Worm (Caenorhabditis elegans): ENCODE data around the gene K04D7.6.

Gene K04D7.6

ce11 chrIV:10164086-10164485 is 42.0 kb downstream of the K04D7.6 start:
- TF ChIP-seq nhr-77 (tag; optimal IDR thresholded peaks at IDR 0.05) (no peak), C34B4.2 (tag; optimal IDR thresholded peaks at IDR 0.05) (no peak), mef-2 (tag; optimal IDR thresholded peaks at IDR 0.05) (no peak), swsn-7 (tag; optimal IDR thresholded peaks at IDR 0.05) (no peak), hlh-17 (GFP tag; optimal IDR thresholded peaks at IDR 0.05; ENCODE audit: borderline replicate concordance) (no peak), nhr-19 (GFP tag; conservative IDR thresholded peaks at IDR 0.05) (no peak)

ce11 chrIV:10161706-10162105 is 44.4 kb downstream of the K04D7.6 start, which contains the start of gene pps-1:
Gene pps-1 (plus strand): TSS chrIV:10162006.
- TF ChIP-seq snpc-4 (tag; optimal IDR thresholded peaks at IDR 0.05) (no peak), lin-14 (GFP tag; optimal IDR thresholded peaks at IDR 0.05) (no peak), hlh-4 (tag; optimal IDR thresholded peaks at IDR 0.05) (no peak), nhr-77 (tag; optimal IDR thresholded peaks at IDR 0.05) (no peak), pax-3 (tag; optimal IDR thresholded peaks at IDR 0.05) (peak; percentile 25), nhr-85 (tag) (no peak), fkh-8 (tag; optimal IDR thresholded peaks at IDR 0.05) (peak; percentile 6)

ce11 chrIV:10157489-10158088 is 48.5 kb downstream of the K04D7.6 start, which contains the start of gene ttr-53:
Gene ttr-53 (plus strand): TSS chrIV:10158038.
- TF ChIP-seq ces-1 (GFP tag; optimal IDR thresholded peaks at IDR 0.05) (no peak), nhr-28 (tag; optimal IDR thresholded peaks at IDR 0.05) (no peak), C34B4.2 (tag; optimal IDR thresholded peaks at IDR 0.05) (no peak), lin-15B (tag; optimal IDR thresholded peaks at IDR 0.05) (no peak), ceh-63 (GFP tag; optimal IDR thresholded peaks at IDR 0.05) (no peak), ets-5 (GFP tag; IDR thresholded peaks at IDR 0.05) (no peak), pqm-1 (tag; optimal IDR thresholded peaks at IDR 0.05) (no peak), hlh-4 (tag; optimal IDR thresholded peaks at IDR 0.05) (no peak)

- TF ChIP-seq lin-13 (GFP tag; optimal IDR thresholded peaks at IDR 0.05), result no peak
- TF ChIP-seq nhr-85 (tag), result no peak
- TF ChIP-seq unc-98 (GFP tag; IDR thresholded peaks at IDR 0.05), result no peak
- TF ChIP-seq grh-1 (GFP tag; IDR thresholded peaks at IDR 0.05), result no peak
- TF ChIP-seq nhr-90 (tag; optimal IDR thresholded peaks at IDR 0.05; ENCODE audit: poor library complexity), result no peak
- no peak for TF ChIP-seq ces-1 (GFP tag; optimal IDR thresholded peaks at IDR 0.05)
- no peak for TF ChIP-seq isw-1 (GFP tag; IDR thresholded peaks at IDR 0.05)
- no peak for TF ChIP-seq nhr-84 (tag; optimal IDR thresholded peaks at IDR 0.05)
- no peak for TF ChIP-seq unc-130 (tag; optimal IDR thresholded peaks at IDR 0.05)
- TF ChIP-seq hlh-17 (GFP tag; optimal IDR thresholded peaks at IDR 0.05; ENCODE audit: borderline replicate concordance), result no peak
- no peak for TF ChIP-seq tbx-2 (tag; optimal IDR thresholded peaks at IDR 0.05)
- TF ChIP-seq unc-30 (tag; optimal IDR thresholded peaks at IDR 0.05), result no peak
- no peak for TF ChIP-seq Y116A8C.19 (tag; optimal IDR thresholded peaks at IDR 0.05; ENCODE audit: borderline replicate concordance)
- no peak for TF ChIP-seq snu-23 (GFP tag; optimal IDR thresholded peaks at IDR 0.05)
- TF ChIP-seq pqm-1 (tag; optimal IDR thresholded peaks at IDR 0.05), result no peak
- no peak for TF ChIP-seq nhr-76 (tag; optimal IDR thresholded peaks at IDR 0.05)
- TF ChIP-seq C16A3.4 (tag; optimal IDR thresholded peaks at IDR 0.05), result no peak
- no peak for TF ChIP-seq irx-1 (tag; optimal IDR thresholded peaks at IDR 0.05)
These were observed 49.0 kb downstream of the K04D7.6 start for ce11 chrIV:10157034-10157433.

ce11 chrIV:10155475-10155874 is 50.6 kb downstream of the K04D7.6 start, which contains the start of gene ttr-54:
Gene ttr-54 (plus strand): TSS chrIV:10155775.
- TF ChIP-seq zip-4 (GFP tag; optimal IDR thresholded peaks at IDR 0.05) (no peak), rnt-1 (tag; optimal IDR thresholded peaks at IDR 0.05) (peak; percentile 24), lin-15B (tag; optimal IDR thresholded peaks at IDR 0.05) (no peak)

All from whole organism, L1 larva.